Fruit fly (Drosophila melanogaster) whole organism, embryonic: ENCODE measurements around the gene fru.

ENCODE experiments used
- Bdp1 ChIP-seq: fragments of 200-800 bp; sonication (Bioruptor generic); optimal IDR thresholded peaks from 3 replicates; lab custom pipeline; 2016; ENCODE audit warnings: missing biosample characterization, missing genetic modification characterization
- CG10366 ChIP-seq: fragments of 200-800 bp; sonication (Bioruptor generic); IDR thresholded peaks from 2 replicates; pipeline ENCODE4 v1.3.6; 2022; ENCODE audit warnings: missing biosample characterization, missing genetic modification characterization
- CG13775 ChIP-seq: fragments of 200-800 bp; sonication (Bioruptor generic); optimal IDR thresholded peaks from 3 replicates; lab custom pipeline; 2017; ENCODE audit warnings: missing biosample characterization, mild to moderate bottlenecking, missing genetic modification characterization
- CG14860 ChIP-seq: fragments of 200-800 bp; sonication (Bioruptor generic); IDR thresholded peaks from 3 replicates; pipeline ENCODE4 v1.3.6; 2022; ENCODE audit warnings: missing biosample characterization, missing genetic modification characterization; ENCODE audit not compliant: partially characterized antibody
- CG15011 ChIP-seq: fragments of 200-800 bp; sonication (Bioruptor generic); optimal IDR thresholded peaks from 3 replicates; lab custom pipeline; 2018; ENCODE audit warnings: missing biosample characterization, mild to moderate bottlenecking, missing genetic modification characterization
- CG15269 ChIP-seq: fragments of 200-800 bp; sonication (Bioruptor generic); optimal IDR thresholded peaks from 2 replicates; lab custom pipeline; 2018; ENCODE audit warnings: missing biosample characterization, mild to moderate bottlenecking, missing genetic modification characterization, moderate library complexity
- CG1647 ChIP-seq: fragments of 200-800 bp; sonication (Bioruptor generic); optimal IDR thresholded peaks from 3 replicates; lab custom pipeline; 2016; ENCODE audit warnings: missing biosample characterization, missing genetic modification characterization
- CG1792 ChIP-seq: fragments of 200-800 bp; sonication (Bioruptor generic); optimal IDR thresholded peaks from 2 replicates; lab custom pipeline; 2016; ENCODE audit warnings: missing biosample characterization, missing genetic modification characterization
- CG18011 ChIP-seq: fragments of 200-800 bp; sonication (Bioruptor generic); optimal IDR thresholded peaks from 2 replicates; lab custom pipeline; 2017; ENCODE audit warnings: missing biosample characterization, missing genetic modification characterization, mild to moderate bottlenecking, moderate library complexity, missing genotype
- CG18262 ChIP-seq: fragments of 200-800 bp; optimal IDR thresholded peaks from 3 replicates; lab custom pipeline; 2019; ENCODE audit warnings: missing biosample characterization, mild to moderate bottlenecking, missing genetic modification characterization, moderate library complexity
- CG18619 ChIP-seq: fragments of 200-800 bp; sonication (Bioruptor generic); optimal IDR thresholded peaks from 3 replicates; lab custom pipeline; 2017; ENCODE audit warnings: missing biosample characterization, mild to moderate bottlenecking, missing genetic modification characterization
- CG2712 ChIP-seq: fragments of 200-800 bp; optimal IDR thresholded peaks from 3 replicates; lab custom pipeline; 2019; ENCODE audit warnings: missing biosample characterization, mild to moderate bottlenecking, missing genetic modification characterization, moderate library complexity
- CG31224 ChIP-seq: fragments of 200-800 bp; sonication (Bioruptor generic); IDR thresholded peaks from 2 replicates; pipeline ENCODE4 v1.3.6; 2022; ENCODE audit warnings: missing biosample characterization, missing genetic modification characterization
- CG34224 ChIP-seq: fragments of 200-800 bp; sonication (Bioruptor generic); IDR thresholded peaks from 3 replicates; pipeline ENCODE4 v1.3.6; 2022; ENCODE audit warnings: missing biosample characterization, missing genetic modification characterization; ENCODE audit not compliant: partially characterized antibody
- CG3995 ChIP-seq: fragments of 200-800 bp; sonication (Bioruptor generic); optimal IDR thresholded peaks from 3 replicates; lab custom pipeline; 2016; ENCODE audit warnings: missing biosample characterization, missing genetic modification characterization
- CG4360 ChIP-seq: fragments of 200-800 bp; sonication (Bioruptor generic); IDR thresholded peaks from 2 replicates; pipeline ENCODE4 v1.3.6; 2022; ENCODE audit warnings: missing biosample characterization, missing genetic modification characterization
- CG7357 ChIP-seq: fragments of 200-800 bp; sonication (Bioruptor generic); IDR thresholded peaks from 3 replicates; pipeline ENCODE4 v1.3.6; 2022; ENCODE audit warnings: missing biosample characterization, missing genetic modification characterization
- CG7839 ChIP-seq: fragments of 200-800 bp; sonication (Bioruptor generic); optimal IDR thresholded peaks from 3 replicates; lab custom pipeline; 2018; ENCODE audit warnings: missing biosample characterization, mild to moderate bottlenecking, missing genetic modification characterization, moderate library complexity
- CG9215 ChIP-seq: fragments of 200-800 bp; sonication (Bioruptor generic); IDR thresholded peaks from 2 replicates; pipeline ENCODE4 v1.3.6; 2022; ENCODE audit warnings: missing biosample characterization, missing genetic modification characterization
- CG9797 ChIP-seq: fragments of 200-800 bp; sonication (Bioruptor generic); optimal IDR thresholded peaks from 3 replicates; lab custom pipeline; 2018; ENCODE audit warnings: missing biosample characterization, mild to moderate bottlenecking, missing genetic modification characterization
- Camta ChIP-seq: fragments of 200-800 bp; sonication (Bioruptor generic); optimal IDR thresholded peaks from 2 replicates; lab custom pipeline; 2016; ENCODE audit warnings: missing biosample characterization, missing genetic modification characterization
- Dfd ChIP-seq, 2 experiments: fragments of >200 bp; optimal IDR thresholded peaks; 2 replicates each; lab custom pipeline; 2017; ENCODE audit warnings: missing biosample characterization in 2 of 2, missing genetic modification characterization in 2 of 2
- Dp ChIP-seq: fragments of 200-800 bp; sonication (Bioruptor generic); optimal IDR thresholded peaks from 2 replicates; lab custom pipeline; 2018; ENCODE audit warnings: missing biosample characterization, mild to moderate bottlenecking, missing genetic modification characterization, moderate library complexity
- Hr3 ChIP-seq: fragments of 200-800 bp; sonication (Bioruptor generic); optimal IDR thresholded peaks from 3 replicates; lab custom pipeline; 2016; ENCODE audit warnings: missing biosample characterization, missing genetic modification characterization
- Hsf ChIP-seq: fragments of 200-800 bp; sonication (Bioruptor generic); optimal IDR thresholded peaks from 3 replicates; lab custom pipeline; 2016; ENCODE audit warnings: missing biosample characterization, missing genetic modification characterization
- Meics ChIP-seq: fragments of 200-800 bp; sonication (Bioruptor generic); optimal IDR thresholded peaks from 2 replicates; lab custom pipeline; 2017; ENCODE audit warnings: missing biosample characterization, mild to moderate bottlenecking, missing genetic modification characterization
- NC2α ChIP-seq: fragments of 200-800 bp; sonication (Bioruptor generic); optimal IDR thresholded peaks from 2 replicates; lab custom pipeline; 2016; ENCODE audit warnings: missing biosample characterization, missing genetic modification characterization
- NfI ChIP-seq: fragments of 200-800 bp; sonication (Bioruptor generic); optimal IDR thresholded peaks from 3 replicates; lab custom pipeline; 2018; ENCODE audit warnings: missing biosample characterization, mild to moderate bottlenecking, missing genetic modification characterization, moderate library complexity
- Pdp1 ChIP-seq, 2 experiments: fragments of 200-800 bp; sonication (Bioruptor generic); optimal IDR thresholded peaks; 3 replicates each; lab custom pipeline; 2016; ENCODE audit warnings: missing biosample characterization in 2 of 2, missing genetic modification characterization in 2 of 2, mild to moderate bottlenecking in 1 of 2, moderate library complexity in 1 of 2
- Ptx1 ChIP-seq: fragments of 200-800 bp; sonication (Bioruptor generic); IDR thresholded peaks from 2 replicates; pipeline ENCODE4 v1.3.6; 2022; ENCODE audit warnings: missing biosample characterization, missing genetic modification characterization
- Rx ChIP-seq: fragments of 200-800 bp; sonication (Bioruptor generic); IDR thresholded peaks from 2 replicates; pipeline ENCODE4 v1.3.6; 2022; ENCODE audit warnings: missing biosample characterization, missing genetic modification characterization
- Sry-δ ChIP-seq: fragments of 200-800 bp; sonication (Bioruptor generic); optimal IDR thresholded peaks from 2 replicates; lab custom pipeline; 2016; ENCODE audit warnings: missing biosample characterization, missing genetic modification characterization
- fd3F ChIP-seq: fragments of 200-800 bp; sonication (Bioruptor generic); optimal IDR thresholded peaks from 2 replicates; lab custom pipeline; 2018; ENCODE audit warnings: missing biosample characterization, mild to moderate bottlenecking, missing genetic modification characterization, moderate library complexity
- grau ChIP-seq: fragments of 200-800 bp; optimal IDR thresholded peaks from 3 replicates; lab custom pipeline; 2019; ENCODE audit warnings: missing biosample characterization, mild to moderate bottlenecking, missing genetic modification characterization, moderate library complexity
- ham ChIP-seq: fragments of 200-800 bp; sonication (Bioruptor generic); IDR thresholded peaks from 2 replicates; pipeline ENCODE4 v1.3.6; 2022; ENCODE audit warnings: missing biosample characterization, missing genetic modification characterization
- lilli ChIP-seq: fragments of 200-800 bp; sonication (Bioruptor generic); optimal IDR thresholded peaks from 3 replicates; lab custom pipeline; 2016; ENCODE audit warnings: missing biosample characterization, missing genetic modification characterization
- pan ChIP-seq, 4 experiments: fragments of >200 bp in 3 of 4; fragments of 200-800 bp in 1 of 4; sonication (Bioruptor generic) in 1 of 4; optimal IDR thresholded peaks in 3 of 4; IDR thresholded peaks in 1 of 4; 2 replicates each; pipeline versions ENCODE4 v1.3.6 to Lab custom; 2017 to 2022; ENCODE audit warnings: missing biosample characterization in 2 of 4, missing genetic modification characterization in 2 of 4, mixed read lengths in 1 of 4
- pnt ChIP-seq: fragments of 200-800 bp; sonication (Bioruptor generic); optimal IDR thresholded peaks from 3 replicates; lab custom pipeline; 2016; ENCODE audit warnings: missing biosample characterization, missing genetic modification characterization
- pzg ChIP-seq: fragments of 200-800 bp; sonication (Bioruptor generic); optimal IDR thresholded peaks from 3 replicates; lab custom pipeline; 2018; ENCODE audit warnings: missing biosample characterization, mild to moderate bottlenecking, missing genetic modification characterization, moderate library complexity
- rib ChIP-seq: fragments of 200-800 bp; sonication (Bioruptor generic); IDR thresholded peaks from 2 replicates; pipeline ENCODE4 v1.3.6; 2022; ENCODE audit warnings: missing biosample characterization, missing genetic modification characterization
- sens ChIP-seq: fragments of 200-800 bp; sonication (Bioruptor generic); peaks from one replicate; lab custom pipeline; 2016; ENCODE audit warnings: missing biosample characterization, missing genetic modification characterization
- ssp ChIP-seq: fragments of 200-800 bp; sonication (Bioruptor generic); IDR thresholded peaks from 2 replicates; pipeline ENCODE4 v1.3.6; 2022; ENCODE audit warnings: missing biosample characterization, missing genetic modification characterization
- stc ChIP-seq: fragments of 200-800 bp; sonication (Bioruptor generic); IDR thresholded peaks from 2 replicates; pipeline ENCODE4 v1.3.6; 2022; ENCODE audit warnings: missing biosample characterization, missing genetic modification characterization
- tin ChIP-seq: fragments of 200-800 bp; sonication (Bioruptor generic); optimal IDR thresholded peaks from 3 replicates; lab custom pipeline; 2016; ENCODE audit warnings: missing biosample characterization, missing genetic modification characterization
- usp ChIP-seq: fragments of >200 bp; optimal IDR thresholded peaks from 2 replicates; lab custom pipeline; 2017; ENCODE audit warnings: missing biosample characterization, missing genetic modification characterization
- vnd ChIP-seq: fragments of 200-800 bp; sonication (Bioruptor generic); IDR thresholded peaks from 3 replicates; pipeline ENCODE4 v1.3.6; 2022; ENCODE audit warnings: missing biosample characterization, missing genetic modification characterization; ENCODE audit not compliant: partially characterized antibody
- zen ChIP-seq: fragments of 200-800 bp; sonication (Bioruptor generic); optimal IDR thresholded peaks from 3 replicates; lab custom pipeline; 2018; ENCODE audit warnings: missing biosample characterization, mild to moderate bottlenecking, missing genetic modification characterization, moderate library complexity
- zfh1 ChIP-seq: fragments of 200-800 bp; sonication (Bioruptor generic); IDR thresholded peaks from 3 replicates; pipeline ENCODE4 v1.3.6; 2022; ENCODE audit warnings: missing biosample characterization, missing genetic modification characterization
- zfh2 ChIP-seq: fragments of 200-800 bp; sonication (Bioruptor generic); optimal IDR thresholded peaks from 2 replicates; lab custom pipeline; 2016; ENCODE audit warnings: missing biosample characterization, missing genetic modification characterization

The fru gene

dm6 chr3R:18365978-18366643 is 179.3 kb downstream of the fru start, which contains the start of the genes WRNexo and Nup43 (continued):
- peak; percentile 52 for TF ChIP-seq grau (tag; lab: Kevin White, UChicago)
- peak; percentile 35 for TF ChIP-seq CG18262 (tag; lab: Kevin White, UChicago)
- TF ChIP-seq CG2712 (tag; lab: Kevin White, UChicago) = peak; percentile 53
- TF ChIP-seq NfI (GFP tag; lab: Kevin White, UChicago) = peak; percentile 22
- TF ChIP-seq CG15269 (tag; lab: Kevin White, UChicago) = no peak
- TF ChIP-seq lilli (GFP tag; lab: Kevin White, UChicago) = peak; percentile 56
- TF ChIP-seq CG1792 (GFP tag; lab: Kevin White, UChicago) = peak; percentile 9
- TF ChIP-seq CG7839 (tag; lab: Kevin White, UChicago) = peak; percentile 45
- no peak for TF ChIP-seq stc
- TF ChIP-seq Rx (GFP tag; lab: Robert Waterston, UW) = 0 out of 2 replicates have a peak, but pooled peaks have one; percentile 20
- no peak for TF ChIP-seq ham (GFP tag; lab: Robert Waterston, UW)
- no peak for TF ChIP-seq Dfd (GFP tag; optimal IDR thresholded peaks at IDR 0.05; lab: Kevin White, UChicago)
- peak; percentile 42 for TF ChIP-seq tin
- TF ChIP-seq Sry-δ (GFP tag; lab: Kevin White, UChicago) = peak; percentile 33
- peak; percentile 54; the same call in 2 of the 3 replicates for TF ChIP-seq zfh1 (GFP tag; lab: Robert Waterston, UW)
- TF ChIP-seq Hsf = peak; percentile 38
- TF ChIP-seq pnt (GFP tag; lab: Kevin White, UChicago) = peak; percentile 13
- peak; percentile 28 for TF ChIP-seq CG3995 (GFP tag; lab: Kevin White, UChicago)
- TF ChIP-seq fd3F (GFP tag; lab: Kevin White, UChicago) = peak; percentile 24
- no peak for TF ChIP-seq rib (GFP tag; lab: Robert Waterston, UW)
- no peak for TF ChIP-seq pan (optimal IDR thresholded peaks at IDR 0.05; lab: Kevin White, UChicago)
- peak in 1 of 2 experiments; percentile 42 for TF ChIP-seq pan (GFP tag; optimal IDR thresholded peaks at IDR 0.05 in 1 of 2, IDR thresholded peaks at IDR 0.05 in 1 of 2)
- peak; percentile 90 for TF ChIP-seq sens (GFP tag; lab: Kevin White, UChicago)
- TF ChIP-seq CG31224 (GFP tag; lab: Robert Waterston, UW) = peak; percentile 55
- peak; percentile 9 to 50 for TF ChIP-seq Pdp1 (GFP tag; optimal IDR thresholded peaks at IDR 0.05; lab: Kevin White, UChicago)
- TF ChIP-seq CG15011 (GFP tag; lab: Kevin White, UChicago) = no peak
- no peak for TF ChIP-seq vnd
- TF ChIP-seq Dp (GFP tag; lab: Kevin White, UChicago) = peak; percentile 68
- peak; percentile 15 for TF ChIP-seq CG18011
- TF ChIP-seq NC2α (GFP tag; lab: Kevin White, UChicago) = peak; percentile 4
- TF ChIP-seq usp = no peak
- peak; percentile 46 for TF ChIP-seq pzg
- peak; percentile 3 for TF ChIP-seq Camta (GFP tag; lab: Kevin White, UChicago)
- TF ChIP-seq CG13775 (GFP tag; lab: Kevin White, UChicago) = peak; percentile 67
- TF ChIP-seq zen = peak; percentile 12
- 0 out of 2 replicates have a peak, but pooled peaks have one; percentile 10 for TF ChIP-seq CG9215
- no peak for TF ChIP-seq CG34224
- TF ChIP-seq ssp (GFP tag; lab: Robert Waterston, UW) = peak; percentile 33; the same call in 1 of the 2 replicates
- peak; percentile 49 for TF ChIP-seq Hr3
- TF ChIP-seq CG1647 (GFP tag; lab: Kevin White, UChicago) = peak; percentile 11
- TF ChIP-seq CG10366 = peak; percentile 32; the same call in 1 of the 2 replicates
- peak; percentile 60 for TF ChIP-seq CG9797 (GFP tag; lab: Kevin White, UChicago)
- 0 out of 3 replicates have a peak, but pooled peaks have one; percentile 23 for TF ChIP-seq CG7357
- peak; percentile 42 for TF ChIP-seq Meics
- TF ChIP-seq CG18619 (GFP tag; lab: Kevin White, UChicago) = peak; percentile 4
- TF ChIP-seq zfh2 (GFP tag; lab: Kevin White, UChicago) = peak; percentile 52
- no peak for TF ChIP-seq CG14860 (GFP tag; lab: Robert Waterston, UW)
- no peak for TF ChIP-seq Bdp1 (GFP tag; lab: Kevin White, UChicago)
- peak; percentile 50 for TF ChIP-seq Ptx1
- no peak for TF ChIP-seq CG4360
